Fruit fly (Drosophila melanogaster): ENCODE measurements around the gene CG42266.

Gene CG42266

dm6 chr2L:16317777-16318610 is 22.2 kb downstream of the CG42266 start (continued):
- TF ChIP-seq ap (GFP tag; IDR thresholded peaks at IDR 0.05) (peak; percentile 11; the same call in 1 of the 2 replicates), chm (GFP tag; IDR thresholded peaks at IDR 0.05) (0 out of 2 replicates have a peak, but pooled peaks have one; percentile 38), CG17359 (tag; optimal IDR thresholded peaks at IDR 0.05) (peak; percentile 52), CG10366 (GFP tag; IDR thresholded peaks at IDR 0.05) (0 out of 2 replicates have a peak, but pooled peaks have one; percentile 10), CG5180 (GFP tag; optimal IDR thresholded peaks at IDR 0.05) (peak; percentile 65), CG1529 (GFP tag; optimal IDR thresholded peaks at IDR 0.05) (peak; percentile 41), klu (GFP tag; IDR thresholded peaks at IDR 0.05) (no peak), CG5953 (GFP tag; IDR thresholded peaks at IDR 0.05) (peak; percentile 73), CG12744 (GFP tag; optimal IDR thresholded peaks at IDR 0.05) (peak; percentile 34), bigmax (GFP tag; optimal IDR thresholded peaks at IDR 0.05) (no peak), E2f1 (GFP tag; IDR thresholded peaks at IDR 0.05) (no peak; the same call in 1 of the 2 replicates), PHDP (tag; optimal IDR thresholded peaks at IDR 0.05) (peak; percentile 65), CG16813 (GFP tag; IDR thresholded peaks at IDR 0.05; ENCODE audit: partially characterized antibody) (no peak), CG7271 (tag; optimal IDR thresholded peaks at IDR 0.05) (no peak), D (optimal IDR thresholded peaks at IDR 0.05) (no peak), D (GFP tag; optimal IDR thresholded peaks at IDR 0.05) (peak; percentile 4), br (optimal IDR thresholded peaks at IDR 0.05) (no peak), CG2875 (GFP tag; optimal IDR thresholded peaks at IDR 0.05) (peak; percentile 58), sens (GFP tag) (peak; percentile 83), Nf-YA (GFP tag; IDR thresholded peaks at IDR 0.05) (peak; percentile 36; the same call in 1 of the 2 replicates), CG7839 (tag; optimal IDR thresholded peaks at IDR 0.05) (peak; percentile 14), Camta (GFP tag; optimal IDR thresholded peaks at IDR 0.05) (peak; percentile 4), Antp (GFP tag; optimal IDR thresholded peaks at IDR 0.05) (no peak), CG31365 (tag; optimal IDR thresholded peaks at IDR 0.05) (no peak), CG2120 (GFP tag; optimal IDR thresholded peaks at IDR 0.05) (peak; percentile 42), inv (GFP tag; IDR thresholded peaks at IDR 0.05; ENCODE audit: partially characterized antibody) (no peak), stc (GFP tag; IDR thresholded peaks at IDR 0.05) (peak; percentile 43; the same call in 1 of the 2 replicates), CG18619 (GFP tag; optimal IDR thresholded peaks at IDR 0.05) (peak; percentile 40), gsb-n (tag; optimal IDR thresholded peaks at IDR 0.05) (peak; percentile 40), Nf-YC (tag; optimal IDR thresholded peaks at IDR 0.05) (no peak), ERR (GFP tag; optimal IDR thresholded peaks at IDR 0.05) (no peak), vnd (GFP tag; IDR thresholded peaks at IDR 0.05; ENCODE audit: partially characterized antibody) (no peak), CG11398 (GFP tag; optimal IDR thresholded peaks at IDR 0.05) (peak; percentile 47), CG2889 (GFP tag; IDR thresholded peaks at IDR 0.05) (no peak), vfl (GFP tag; optimal IDR thresholded peaks at IDR 0.05) (no peak), NC2α (GFP tag; optimal IDR thresholded peaks at IDR 0.05) (peak; percentile 10), CG12104 (GFP tag; optimal IDR thresholded peaks at IDR 0.05) (peak; percentile 17), gro (GFP tag; optimal IDR thresholded peaks at IDR 0.05) (peak; percentile 39), dmrt99B (tag; optimal IDR thresholded peaks at IDR 0.05) (peak; percentile 37), Six4 (GFP tag; optimal IDR thresholded peaks at IDR 0.05) (peak; percentile 18), ara (GFP tag; IDR thresholded peaks at IDR 0.05) (no peak), ATbp (GFP tag; optimal IDR thresholded peaks at IDR 0.05) (peak; percentile 91), CG3847 (GFP tag; IDR thresholded peaks at IDR 0.05) (peak; percentile 34; the same call in 1 of the 2 replicates), Trl (optimal IDR thresholded peaks at IDR 0.05) (no peak), Trl (GFP tag; optimal IDR thresholded peaks at IDR 0.05) (peak; percentile 64), Dbx (GFP tag; IDR thresholded peaks at IDR 0.05) (peak; percentile 62; the same call in 2 of the 3 replicates), Eip74EF (GFP tag; optimal IDR thresholded peaks at IDR 0.05) (no peak), hth (optimal IDR thresholded peaks at IDR 0.05) (no peak), Fer2 (tag; optimal IDR thresholded peaks at IDR 0.05) (peak; percentile 12), CG4360 (GFP tag; IDR thresholded peaks at IDR 0.05) (peak; percentile 21; the same call in 1 of the 2 replicates)

Data from whole organism, embryonic.